Worm (Caenorhabditis elegans) whole organism, L2 larva: ENCODE results near the gene ZC196.5.

ENCODE experiments used
- F13H6.1 ChIP-seq: sonication (generic microtip); optimal IDR thresholded peaks from 2 replicates; lab custom pipeline; 2016; ENCODE audit warnings: missing genetic modification characterization, missing compliant biosample characterization
- aly-2 ChIP-seq: fragments of 150-350 bp; optimal IDR thresholded peaks from 2 replicates; lab custom pipeline; 2014; ENCODE audit warnings: missing biosample characterization, missing genetic modification characterization
- ama-1 ChIP-seq: fragments of 150-350 bp; optimal IDR thresholded peaks from 2 replicates; lab custom pipeline; 2018; ENCODE audit warnings: inconsistent platforms
- blmp-1 ChIP-seq: sonication (generic microtip); optimal IDR thresholded peaks from 2 replicates; lab custom pipeline; 2017; ENCODE audit warnings: missing genetic modification characterization, mild to moderate bottlenecking, missing compliant biosample characterization, antibody characterized with exemption, moderate library complexity; ENCODE audit not compliant: insufficient read depth
- ceh-16 ChIP-seq: fragments of 150-350 bp; optimal IDR thresholded peaks from 2 replicates; lab custom pipeline; 2014; ENCODE audit warnings: missing biosample characterization, missing genetic modification characterization
- ceh-82 ChIP-seq: fragments of 150-350 bp; optimal IDR thresholded peaks from 2 replicates; lab custom pipeline; 2014; ENCODE audit warnings: missing biosample characterization, missing genetic modification characterization
- crh-2 ChIP-seq: sonication (generic microtip); optimal IDR thresholded peaks from 2 replicates; lab custom pipeline; 2017; ENCODE audit warnings: missing biosample characterization, missing genetic modification characterization
- dmd-4 ChIP-seq: sonication (generic microtip); optimal IDR thresholded peaks from 2 replicates; lab custom pipeline; 2017; ENCODE audit warnings: missing biosample characterization, missing genetic modification characterization
- egl-27 ChIP-seq: sonication (generic microtip); optimal IDR thresholded peaks from 3 replicates; lab custom pipeline; 2017; ENCODE audit warnings: missing biosample characterization, missing genetic modification reagents, missing genetic modification characterization
- elt-1 ChIP-seq: fragments of 150-350 bp; optimal IDR thresholded peaks from 2 replicates; lab custom pipeline; 2014; ENCODE audit warnings: missing biosample characterization, missing genetic modification characterization
- elt-3 ChIP-seq: sonication (generic microtip); optimal IDR thresholded peaks from 2 replicates; lab custom pipeline; 2017; ENCODE audit warnings: missing biosample characterization, missing genetic modification characterization
- fos-1 ChIP-seq: fragments of 150-350 bp; optimal IDR thresholded peaks from 2 replicates; lab custom pipeline; 2014; ENCODE audit warnings: missing biosample characterization, missing genetic modification characterization
- gmeb-1 ChIP-seq: fragments of 150-350 bp; optimal IDR thresholded peaks from 2 replicates; lab custom pipeline; 2014; ENCODE audit warnings: missing biosample characterization, missing genetic modification characterization
- lin-13 ChIP-seq: fragments of 150-350 bp; optimal IDR thresholded peaks from 2 replicates; lab custom pipeline; 2014; ENCODE audit warnings: missing biosample characterization, missing genetic modification reagents, missing genetic modification characterization
- mab-5 ChIP-seq: fragments of 150-350 bp; optimal IDR thresholded peaks from 2 replicates; lab custom pipeline; 2014; ENCODE audit warnings: missing biosample characterization, missing genetic modification characterization
- mbf-1 ChIP-seq: sonication (generic microtip); optimal IDR thresholded peaks from 2 replicates; lab custom pipeline; 2017; ENCODE audit warnings: missing biosample characterization, missing genetic modification characterization
- mdl-1 ChIP-seq, 2 experiments: fragments of 150-350 bp in 1 of 2; sonication (generic microtip) in 1 of 2; optimal IDR thresholded peaks; 2 replicates each; lab custom pipeline; 2017; ENCODE audit warnings: missing biosample characterization in 2 of 2, missing genetic modification characterization in 2 of 2
- nhr-11 ChIP-seq: fragments of 150-350 bp; optimal IDR thresholded peaks from 2 replicates; lab custom pipeline; 2014; ENCODE audit warnings: missing biosample characterization, missing genetic modification characterization
- nhr-12 ChIP-seq: fragments of 150-350 bp; optimal IDR thresholded peaks from 2 replicates; lab custom pipeline; 2014; ENCODE audit warnings: missing biosample characterization, missing genetic modification characterization
- nhr-129 ChIP-seq: fragments of 150-350 bp; optimal IDR thresholded peaks from 2 replicates; lab custom pipeline; 2014; ENCODE audit warnings: missing biosample characterization, missing genetic modification characterization
- nhr-237 ChIP-seq: fragments of 150-350 bp; optimal IDR thresholded peaks from 2 replicates; lab custom pipeline; 2014; ENCODE audit warnings: missing biosample characterization, missing genetic modification characterization
- nhr-6 ChIP-seq: fragments of 150-350 bp; optimal IDR thresholded peaks from 2 replicates; lab custom pipeline; 2014; ENCODE audit warnings: missing biosample characterization, missing genetic modification characterization
- nhr-77 ChIP-seq: fragments of 150-350 bp; optimal IDR thresholded peaks from 2 replicates; lab custom pipeline; 2014; ENCODE audit warnings: missing biosample characterization, missing genetic modification characterization
- skn-1 ChIP-seq: sonication (generic microtip); optimal IDR thresholded peaks from 2 replicates; lab custom pipeline; 2017; ENCODE audit warnings: missing biosample characterization, missing genetic modification characterization
- sma-3 ChIP-seq: sonication (generic microtip); optimal IDR thresholded peaks from 2 replicates; lab custom pipeline; 2016; ENCODE audit warnings: missing genetic modification reagents, missing genetic modification characterization, missing compliant biosample characterization
- sma-9 ChIP-seq, 2 experiments: fragments of 150-350 bp in 1 of 2; sonication (generic microtip) in 1 of 2; optimal IDR thresholded peaks; 2 replicates each; lab custom pipeline; 2014 to 2016; ENCODE audit warnings: missing genetic modification characterization in 2 of 2, mild to moderate bottlenecking in 1 of 2, missing biosample characterization in 1 of 2, missing compliant biosample characterization in 1 of 2, missing genetic modification reagents in 1 of 2, moderate library complexity in 1 of 2
- snpc-4 ChIP-seq: fragments of 150-350 bp; optimal IDR thresholded peaks from 2 replicates; lab custom pipeline; 2014; ENCODE audit warnings: missing biosample characterization, missing genetic modification characterization
- unc-39 ChIP-seq: fragments of 150-350 bp; optimal IDR thresholded peaks from 2 replicates; lab custom pipeline; 2014; ENCODE audit warnings: missing biosample characterization, missing genetic modification characterization
- unc-55 ChIP-seq: fragments of 150-350 bp; sonication (generic microtip); optimal IDR thresholded peaks from 3 replicates; lab custom pipeline; 2014; ENCODE audit warnings: missing biosample characterization, missing genetic modification reagents, missing genetic modification characterization
- zag-1 ChIP-seq: fragments of 150-350 bp; optimal IDR thresholded peaks from 2 replicates; lab custom pipeline; 2014; ENCODE audit warnings: missing biosample characterization, missing genetic modification characterization
- ztf-1 ChIP-seq: fragments of 200-800 bp; sonication (Bioruptor generic); conservative IDR thresholded peaks from 2 replicates; pipeline ENCODE4 v1.3.6; 2022; ENCODE audit warnings: missing genetic modification characterization, missing compliant biosample characterization
- ztf-11 ChIP-seq: sonication (generic microtip); optimal IDR thresholded peaks from 2 replicates; lab custom pipeline; 2017; ENCODE audit warnings: missing biosample characterization, missing genetic modification characterization
- ztf-4 ChIP-seq: fragments of 150-350 bp; optimal IDR thresholded peaks from 2 replicates; lab custom pipeline; 2014; ENCODE audit warnings: missing biosample characterization, missing genetic modification characterization

ZC196.5 gene

DNA sequence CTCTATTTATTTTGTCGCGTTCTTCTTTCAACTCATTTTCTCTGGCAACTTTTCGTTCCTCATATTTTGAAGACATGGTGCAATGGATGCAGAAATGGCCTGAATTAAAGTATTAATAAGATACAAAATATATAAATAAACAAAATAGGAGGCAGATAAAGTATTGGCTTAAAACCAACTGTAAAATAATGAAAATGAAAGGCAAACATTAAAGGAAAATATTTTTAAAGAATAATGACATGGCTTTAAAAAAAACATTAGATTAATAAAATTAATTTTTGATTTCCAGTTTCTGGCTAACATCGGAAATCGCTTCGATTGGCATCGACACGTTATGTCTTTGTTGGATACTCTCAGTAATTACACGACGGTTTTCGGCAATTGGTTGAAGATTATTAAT is 31.2 kb downstream of the ZC196.5 start, which contains the start of gene ddn-1:
Gene ddn-1, minus strand, starts transcription at position 101 of the 400 bp plus-strand sequence.
- no peak for TF ChIP-seq ceh-82 (tag; lab: Kevin White, UChicago)
- TF ChIP-seq nhr-237 = no peak
- no peak for TF ChIP-seq unc-55
- TF ChIP-seq zag-1 (tag; lab: Kevin White, UChicago) = no peak
- TF ChIP-seq lin-13 (GFP tag; lab: Kevin White, UChicago) = no peak
- no peak for TF ChIP-seq dmd-4 (tag; lab: Kevin White, UChicago)
- no peak for TF ChIP-seq ztf-11 (tag; lab: Kevin White, UChicago)
- TF ChIP-seq ama-1 (lab: Kevin White, UChicago) = no peak
- no peak for TF ChIP-seq gmeb-1 (tag; lab: Kevin White, UChicago)
- no peak for TF ChIP-seq sma-9 (GFP tag; optimal IDR thresholded peaks at IDR 0.05; lab: Kevin White, UChicago)
- TF ChIP-seq sma-9 (tag; optimal IDR thresholded peaks at IDR 0.05; lab: Kevin White, UChicago) = no peak
- no peak for TF ChIP-seq snpc-4 (tag; lab: Kevin White, UChicago)
- no peak for TF ChIP-seq nhr-12
- no peak for TF ChIP-seq mdl-1 (tag; optimal IDR thresholded peaks at IDR 0.05; lab: Kevin White, UChicago)
- TF ChIP-seq elt-1 (tag; lab: Kevin White, UChicago) = no peak
- no peak for TF ChIP-seq nhr-6 (tag; lab: Kevin White, UChicago)
- no peak for TF ChIP-seq nhr-11 (tag; lab: Kevin White, UChicago)
- TF ChIP-seq skn-1 (tag; lab: Kevin White, UChicago) = no peak
- no peak for TF ChIP-seq elt-3 (tag; lab: Kevin White, UChicago)
- no peak for TF ChIP-seq ceh-16 (tag; lab: Kevin White, UChicago)
- no peak for TF ChIP-seq blmp-1

DNA sequence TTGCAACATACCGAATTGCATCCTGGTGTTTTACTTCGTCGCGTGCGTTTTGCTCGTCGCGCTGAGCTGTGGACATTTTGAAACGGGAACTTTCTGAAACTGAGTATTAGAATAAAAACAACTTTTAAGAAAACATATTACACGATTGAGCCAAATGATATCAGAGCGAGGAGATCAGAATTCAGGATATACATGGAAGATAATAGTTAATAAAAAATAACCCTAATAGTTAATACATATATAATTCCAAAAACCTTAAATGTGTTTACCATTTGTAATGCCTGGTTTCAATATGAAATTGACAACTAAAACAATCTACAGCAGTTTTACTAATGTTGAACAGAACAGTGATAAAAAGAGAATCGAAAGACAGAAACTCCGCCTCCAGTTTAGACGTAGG is 33.7 kb downstream of the ZC196.5 start, which contains the start of gene B0507.8:
Gene B0507.8, minus strand, starts transcription at position 101 of the 400 bp plus-strand sequence.
- TF ChIP-seq nhr-129 (tag; lab: Kevin White, UChicago) (no peak), nhr-77 (tag; lab: Kevin White, UChicago) (no peak), ceh-16 (tag; lab: Kevin White, UChicago) (no peak), nhr-11 (tag; lab: Kevin White, UChicago) (no peak), mbf-1 (tag; lab: Kevin White, UChicago) (no peak), fos-1 (tag; lab: Kevin White, UChicago) (no peak), lin-13 (GFP tag; lab: Kevin White, UChicago) (no peak), ceh-82 (tag; lab: Kevin White, UChicago) (no peak), F13H6.1 (tag; lab: Kevin White, UChicago) (no peak)

DNA sequence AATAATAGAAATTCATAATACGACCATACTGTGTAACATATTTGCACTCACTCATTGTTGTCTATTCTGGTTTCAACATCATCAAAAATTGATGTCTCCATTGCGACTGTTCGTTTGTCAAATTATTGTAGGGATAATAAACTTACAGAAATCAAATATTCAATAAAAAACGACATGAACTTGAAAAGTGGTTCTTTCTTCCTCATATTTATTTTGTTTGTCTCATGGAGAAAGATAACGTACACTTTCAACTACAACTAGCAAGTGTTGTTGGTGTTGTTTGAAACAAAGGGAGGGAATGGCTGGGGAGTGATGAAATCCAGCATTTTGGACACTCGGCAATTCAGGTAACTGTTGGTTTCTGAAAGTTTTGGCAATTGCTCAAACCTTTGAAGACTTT is 36.7 kb downstream of the ZC196.5 start, which contains the start of gene B0507.9:
Gene B0507.9, minus strand, starts transcription at position 101 of the 400 bp plus-strand sequence.
- no peak for TF ChIP-seq blmp-1
- TF ChIP-seq nhr-129 (tag; lab: Kevin White, UChicago) = no peak
- no peak for TF ChIP-seq ceh-82 (tag; lab: Kevin White, UChicago)
- TF ChIP-seq aly-2 = no peak

- TF ChIP-seq nhr-11 (tag; lab: Kevin White, UChicago) = no peak
- peak; percentile 44 for TF ChIP-seq unc-55
Measured at ce11 chrV:8767041-8767440, 37.8 kb downstream of the ZC196.5 start.

DNA sequence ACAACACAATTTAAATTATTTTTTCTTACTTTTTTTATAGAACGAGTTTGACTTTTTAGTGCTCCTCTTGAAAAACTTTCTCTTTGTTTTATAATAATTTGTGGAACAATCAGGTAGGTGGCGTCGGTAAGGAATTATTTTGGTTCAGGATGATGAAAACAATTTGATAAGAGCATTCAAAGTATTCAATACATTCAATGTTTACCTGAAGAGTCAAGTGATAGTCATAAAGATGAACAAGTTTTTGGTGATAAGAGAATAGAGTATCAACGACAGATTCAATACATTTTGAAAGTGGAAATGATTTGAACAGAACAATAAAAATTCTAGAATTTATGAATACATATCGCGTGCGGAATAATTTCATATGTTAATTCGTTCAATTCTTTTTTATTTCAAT is 38.3 kb downstream of the ZC196.5 start:
- TF ChIP-seq ztf-4 (no peak), aly-2 (no peak), sma-9 (GFP tag; optimal IDR thresholded peaks at IDR 0.05; lab: Kevin White, UChicago) (peak; percentile 34), sma-9 (tag; optimal IDR thresholded peaks at IDR 0.05; lab: Kevin White, UChicago) (no peak), nhr-6 (tag; lab: Kevin White, UChicago) (no peak), crh-2 (tag; lab: Kevin White, UChicago) (peak; percentile 32), fos-1 (tag; lab: Kevin White, UChicago) (peak; percentile 63)

ce11 chrV:8768481-8768959 is 39.3 kb downstream of the ZC196.5 start, which contains the start of gene B0507.3:
Gene B0507.3 (plus strand): TSS chrV:8768909.
- peak; percentile 66 for TF ChIP-seq crh-2 (tag; lab: Kevin White, UChicago)
- peak; percentile 50 for TF ChIP-seq skn-1 (tag; lab: Kevin White, UChicago)
- peak; percentile 98 for TF ChIP-seq fos-1 (tag; lab: Kevin White, UChicago)
- no peak for TF ChIP-seq mab-5
- TF ChIP-seq F13H6.1 (tag; lab: Kevin White, UChicago) = peak; percentile 65
- no peak for TF ChIP-seq lin-13 (GFP tag; lab: Kevin White, UChicago)
- TF ChIP-seq sma-3 (GFP tag; lab: Kevin White, UChicago) = peak; percentile 43
- TF ChIP-seq sma-9 (GFP tag; optimal IDR thresholded peaks at IDR 0.05; lab: Kevin White, UChicago) = peak; percentile 91
- no peak for TF ChIP-seq sma-9 (tag; optimal IDR thresholded peaks at IDR 0.05; lab: Kevin White, UChicago)
- TF ChIP-seq egl-27 (tag; lab: Kevin White, UChicago) = peak; percentile 48
- TF ChIP-seq mdl-1 (tag; optimal IDR thresholded peaks at IDR 0.05; lab: Kevin White, UChicago) = no peak
- TF ChIP-seq ztf-1 (GFP tag; lab: Robert Waterston, UW) = no peak
- peak; percentile 20 for TF ChIP-seq gmeb-1 (tag; lab: Kevin White, UChicago)
- no peak for TF ChIP-seq unc-39 (tag; lab: Kevin White, UChicago)
